Fruit fly (Drosophila melanogaster) whole organism, prepupa: ENCODE data around the gene SCCRO.

Source experiments
- Blimp-1 ChIP-seq: fragments of 200-800 bp; sonication (Bioruptor generic); optimal IDR thresholded peaks from 3 replicates; lab custom pipeline; 2017; ENCODE audit warnings: missing biosample characterization, missing genetic modification characterization, mild to moderate bottlenecking, moderate library complexity, missing genetic modification reagents
- CG10631 ChIP-seq: fragments of 200-800 bp; sonication (Bioruptor generic); optimal IDR thresholded peaks from 2 replicates; lab custom pipeline; 2016; ENCODE audit warnings: missing biosample characterization, missing genetic modification characterization
- CG10669 ChIP-seq: fragments of 200-800 bp; sonication (Bioruptor generic); optimal IDR thresholded peaks from 3 replicates; lab custom pipeline; 2018; ENCODE audit warnings: missing biosample characterization, mild to moderate bottlenecking, missing genetic modification characterization, moderate library complexity
- CG11902 ChIP-seq: fragments of 200-800 bp; sonication (Bioruptor generic); optimal IDR thresholded peaks from 3 replicates; lab custom pipeline; 2016; ENCODE audit warnings: missing biosample characterization, missing genetic modification characterization
- CG15336 ChIP-seq: fragments of 200-800 bp; sonication (Bioruptor generic); IDR thresholded peaks from 2 replicates; pipeline ENCODE4 v1.3.6; 2022; ENCODE audit warnings: missing biosample characterization, missing genetic modification characterization
- CG1621 ChIP-seq: fragments of 200-800 bp; sonication (Bioruptor generic); optimal IDR thresholded peaks from 3 replicates; lab custom pipeline; 2018; ENCODE audit warnings: missing biosample characterization, mild to moderate bottlenecking, missing genetic modification characterization
- CG16779 ChIP-seq: fragments of 200-800 bp; sonication (Bioruptor generic); optimal IDR thresholded peaks from 3 replicates; lab custom pipeline; 2017; ENCODE audit warnings: missing biosample characterization, mild to moderate bottlenecking, missing genetic modification characterization
- CG32006 ChIP-seq: fragments of 200-800 bp; sonication (Bioruptor generic); optimal IDR thresholded peaks from 3 replicates; lab custom pipeline; 2017; ENCODE audit warnings: missing biosample characterization, mild to moderate bottlenecking, missing genetic modification characterization
- CG3919 ChIP-seq: fragments of 200-800 bp; sonication (Bioruptor generic); optimal IDR thresholded peaks from 3 replicates; lab custom pipeline; 2016; ENCODE audit warnings: missing biosample characterization, missing genetic modification characterization
- CG4318 ChIP-seq: fragments of 200-800 bp; sonication (Bioruptor generic); optimal IDR thresholded peaks from 3 replicates; lab custom pipeline; 2017; ENCODE audit warnings: missing biosample characterization, mild to moderate bottlenecking, missing genetic modification characterization
- CG6163 ChIP-seq: fragments of 200-800 bp; sonication (Bioruptor generic); IDR thresholded peaks from 3 replicates; pipeline ENCODE4 v1.3.6; 2022; ENCODE audit warnings: missing biosample characterization, missing genetic modification characterization
- CG6276 ChIP-seq: fragments of 200-800 bp; sonication (Bioruptor generic); optimal IDR thresholded peaks from 2 replicates; lab custom pipeline; 2017; ENCODE audit warnings: missing biosample characterization, mild to moderate bottlenecking, missing genetic modification characterization
- CG6792 ChIP-seq: fragments of 200-800 bp; sonication (Bioruptor generic); optimal IDR thresholded peaks from 3 replicates; lab custom pipeline; 2016; ENCODE audit warnings: missing biosample characterization, missing genetic modification characterization
- CG6808 ChIP-seq: fragments of 200-800 bp; sonication (Bioruptor generic); optimal IDR thresholded peaks from 3 replicates; lab custom pipeline; 2017; ENCODE audit warnings: missing biosample characterization, missing genetic modification characterization, mild to moderate bottlenecking, moderate library complexity, missing genetic modification reagents
- CG7368 ChIP-seq: fragments of 200-800 bp; sonication (Bioruptor generic); optimal IDR thresholded peaks from 3 replicates; lab custom pipeline; 2016; ENCODE audit warnings: missing biosample characterization, missing genetic modification characterization
- CG8119 ChIP-seq: fragments of 200-800 bp; sonication (Bioruptor generic); IDR thresholded peaks from 3 replicates; pipeline ENCODE4 v1.3.6; 2022; ENCODE audit warnings: missing biosample characterization, missing genetic modification characterization
- CG8319 ChIP-seq: fragments of 200-800 bp; sonication (Bioruptor generic); optimal IDR thresholded peaks from 3 replicates; lab custom pipeline; 2016; ENCODE audit warnings: missing biosample characterization, missing genetic modification characterization
- CG8632 ChIP-seq: fragments of 200-800 bp; sonication (Bioruptor generic); optimal IDR thresholded peaks from 3 replicates; lab custom pipeline; 2016; ENCODE audit warnings: missing biosample characterization, missing genetic modification characterization
- CG9139 ChIP-seq: fragments of 200-800 bp; sonication (Bioruptor generic); optimal IDR thresholded peaks from 3 replicates; lab custom pipeline; 2017; ENCODE audit warnings: missing biosample characterization, mild to moderate bottlenecking, missing genetic modification characterization
- Eip75B ChIP-seq: fragments of 200-800 bp; sonication (Bioruptor generic); optimal IDR thresholded peaks from 3 replicates; lab custom pipeline; 2016; ENCODE audit warnings: missing biosample characterization, missing genetic modification characterization
- Eip78C ChIP-seq: fragments of 200-800 bp; sonication (Bioruptor generic); peaks from one replicate; lab custom pipeline; 2016; ENCODE audit warnings: missing biosample characterization, missing genetic modification characterization
- Ets96B ChIP-seq: fragments of 200-800 bp; optimal IDR thresholded peaks from 2 replicates; lab custom pipeline; 2019; ENCODE audit warnings: missing biosample characterization, mild to moderate bottlenecking, missing genetic modification characterization, moderate library complexity
- Gug ChIP-seq: fragments of 200-800 bp; sonication (Bioruptor generic); IDR thresholded peaks from 2 replicates; pipeline ENCODE4 v1.3.6; 2022; ENCODE audit warnings: missing biosample characterization, missing genetic modification characterization
- Hr39 ChIP-seq: fragments of 200-800 bp; sonication (Bioruptor generic); optimal IDR thresholded peaks from 2 replicates; lab custom pipeline; 2016; ENCODE audit warnings: missing biosample characterization, missing genetic modification characterization
- Lpt ChIP-seq: fragments of 200-800 bp; sonication (Bioruptor generic); optimal IDR thresholded peaks from 3 replicates; lab custom pipeline; 2016; ENCODE audit warnings: missing biosample characterization, missing genetic modification characterization
- Met ChIP-seq: fragments of 200-800 bp; sonication (Bioruptor generic); optimal IDR thresholded peaks from 3 replicates; lab custom pipeline; 2016; ENCODE audit warnings: missing biosample characterization, missing genetic modification characterization
- Sox102F ChIP-seq: fragments of 200-800 bp; sonication (Bioruptor generic); optimal IDR thresholded peaks from 2 replicates; lab custom pipeline; 2016; ENCODE audit warnings: missing biosample characterization, mild to moderate bottlenecking, missing genetic modification characterization
- Sox15 ChIP-seq: fragments of 200-800 bp; sonication (Bioruptor generic); optimal IDR thresholded peaks from 3 replicates; lab custom pipeline; 2016; ENCODE audit warnings: missing biosample characterization, missing genetic modification characterization
- acj6 ChIP-seq: fragments of 200-800 bp; sonication (Bioruptor generic); optimal IDR thresholded peaks from 3 replicates; lab custom pipeline; 2016; ENCODE audit warnings: missing biosample characterization, missing genetic modification characterization
- cyc ChIP-seq: fragments of 200-800 bp; sonication (Bioruptor generic); optimal IDR thresholded peaks from 3 replicates; lab custom pipeline; 2016; ENCODE audit warnings: missing biosample characterization, missing genetic modification characterization
- dac ChIP-seq: fragments of 200-800 bp; sonication (Bioruptor generic); optimal IDR thresholded peaks from 2 replicates; lab custom pipeline; 2017; ENCODE audit warnings: missing biosample characterization, mild to moderate bottlenecking, missing genetic modification characterization
- esn ChIP-seq: fragments of 200-800 bp; sonication (Bioruptor generic); optimal IDR thresholded peaks from 2 replicates; lab custom pipeline; 2016; ENCODE audit warnings: missing biosample characterization, mild to moderate bottlenecking, missing genetic modification characterization, moderate library complexity
- fd59A ChIP-seq: fragments of 200-800 bp; sonication (Bioruptor generic); optimal IDR thresholded peaks from 2 replicates; lab custom pipeline; 2017; ENCODE audit warnings: missing biosample characterization, mild to moderate bottlenecking, missing genetic modification characterization, missing genetic modification reagents
- fkh ChIP-seq: fragments of 200-800 bp; sonication (Bioruptor generic); optimal IDR thresholded peaks from 3 replicates; lab custom pipeline; 2017; ENCODE audit warnings: missing biosample characterization, mild to moderate bottlenecking, missing genetic modification characterization, moderate library complexity
- net ChIP-seq: fragments of 200-800 bp; sonication (Bioruptor generic); optimal IDR thresholded peaks from 3 replicates; lab custom pipeline; 2016; ENCODE audit warnings: missing biosample characterization, missing genetic modification characterization
- pdm3 ChIP-seq: fragments of 200-800 bp; sonication (Bioruptor generic); optimal IDR thresholded peaks from 3 replicates; lab custom pipeline; 2016; ENCODE audit warnings: missing biosample characterization, missing genetic modification characterization
- spab ChIP-seq: fragments of 200-800 bp; sonication (Bioruptor generic); optimal IDR thresholded peaks from 2 replicates; lab custom pipeline; 2017; ENCODE audit warnings: missing biosample characterization, mild to moderate bottlenecking, missing genetic modification characterization, missing genetic modification reagents
- ss ChIP-seq, 2 experiments: fragments of 200-800 bp; sonication (Bioruptor generic); optimal IDR thresholded peaks; 2 replicates in 1 of 2; 3 replicates in 1 of 2; lab custom pipeline; 2017 to 2018; ENCODE audit warnings: mild to moderate bottlenecking in 2 of 2, missing biosample characterization in 2 of 2, missing genetic modification characterization in 2 of 2, moderate library complexity in 1 of 2
- svp ChIP-seq: fragments of 200-800 bp; sonication (Bioruptor generic); peaks from one replicate; lab custom pipeline; 2016; ENCODE audit warnings: missing biosample characterization, missing genetic modification characterization
- topi ChIP-seq: fragments of 200-800 bp; sonication (Bioruptor generic); optimal IDR thresholded peaks from 3 replicates; lab custom pipeline; 2016; ENCODE audit warnings: missing biosample characterization, missing genetic modification characterization
- vri ChIP-seq: fragments of 200-800 bp; sonication (Bioruptor generic); optimal IDR thresholded peaks from 3 replicates; lab custom pipeline; 2016; ENCODE audit warnings: missing biosample characterization, mild to moderate bottlenecking, missing genetic modification characterization

The SCCRO gene

DNA sequence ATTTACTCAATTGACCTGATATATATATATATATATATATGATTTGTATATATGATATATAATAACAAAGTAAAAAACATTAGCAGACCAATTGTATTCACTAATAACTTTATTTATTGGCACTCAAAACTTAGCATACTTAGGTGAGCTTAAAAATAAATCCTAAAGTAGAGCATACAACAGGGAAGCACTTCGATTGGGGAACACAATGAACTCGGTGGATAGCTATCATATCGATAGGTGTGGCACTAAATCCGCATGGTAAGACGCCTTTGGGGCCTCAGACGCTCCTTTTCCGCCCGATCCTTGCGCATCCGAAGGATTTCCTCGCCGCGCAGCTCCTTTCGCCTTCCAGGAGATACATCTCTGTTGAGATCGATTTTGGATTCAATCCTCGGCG, 46.8 kb upstream of the SCCRO start:
- TF ChIP-seq Lpt (GFP tag; lab: Kevin White, UChicago) = no peak
- TF ChIP-seq CG9139 (GFP tag; lab: Kevin White, UChicago) = no peak
- TF ChIP-seq Met (GFP tag; lab: Kevin White, UChicago) = no peak
- TF ChIP-seq Ets96B = no peak
- no peak for TF ChIP-seq CG6163 (GFP tag; lab: Robert Waterston, UW)

DNA sequence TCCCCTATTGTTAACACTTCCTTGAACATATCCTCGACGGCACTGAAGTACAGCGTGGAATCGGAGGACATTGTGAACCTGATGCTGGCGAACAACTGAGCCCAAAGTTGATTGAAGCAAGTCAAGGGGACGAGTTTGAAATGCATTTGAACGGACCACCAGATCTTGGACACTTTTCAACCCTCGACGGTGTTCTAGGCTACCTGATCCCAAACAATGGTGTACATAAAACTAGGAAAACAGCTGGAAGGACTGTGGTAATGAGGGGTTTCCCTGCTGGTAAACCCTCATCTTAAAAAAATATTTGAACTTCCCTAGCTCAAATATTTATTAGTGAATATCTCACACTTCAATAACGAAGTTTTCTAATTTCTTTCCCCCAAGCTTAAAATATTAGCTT, 46.3 kb upstream of the SCCRO start, which contains the start of gene CG13454:
Gene CG13454 (minus strand): TSS at position 101 of the 400 bp plus-strand sequence.
- TF ChIP-seq CG11902 (GFP tag; lab: Kevin White, UChicago) (no peak), net (GFP tag; lab: Kevin White, UChicago) (no peak), Blimp-1 (GFP tag; lab: Kevin White, UChicago) (no peak), acj6 (GFP tag; lab: Kevin White, UChicago) (no peak), CG8632 (GFP tag; lab: Kevin White, UChicago) (no peak), Sox15 (GFP tag; lab: Kevin White, UChicago) (no peak), cyc (GFP tag; lab: Kevin White, UChicago) (no peak), CG7368 (GFP tag; lab: Kevin White, UChicago) (no peak), CG32006 (GFP tag; lab: Kevin White, UChicago) (no peak), svp (no peak), pdm3 (GFP tag; lab: Kevin White, UChicago) (no peak), Sox102F (no peak)
- TF ChIP-seq, all 60 proteins: peak for 0

DNA sequence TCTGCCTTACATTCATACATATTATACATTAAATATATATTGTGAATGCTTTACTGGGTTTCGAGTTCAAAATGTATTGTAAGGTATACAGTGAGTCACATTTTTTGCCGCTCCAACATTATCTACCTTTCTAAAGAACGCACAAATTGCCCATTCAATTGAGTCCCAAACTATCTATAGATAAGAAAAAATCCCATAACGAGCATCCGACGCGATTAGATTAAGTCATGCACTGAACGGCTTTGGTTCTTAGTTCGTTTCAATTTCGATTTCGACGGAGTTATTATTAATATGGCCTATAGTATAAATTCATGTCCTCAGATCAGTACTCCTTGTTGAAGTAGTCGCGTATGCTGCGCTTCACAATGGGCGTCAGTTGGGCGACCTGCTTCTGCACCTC, 45.7 kb upstream of the SCCRO start:
- no peak for TF ChIP-seq Lpt (GFP tag; lab: Kevin White, UChicago)
- TF ChIP-seq CG8119 (GFP tag; lab: Robert Waterston, UW) = no peak
- no peak for TF ChIP-seq CG16779 (tag; lab: Kevin White, UChicago)
- no peak for TF ChIP-seq esn (GFP tag; lab: Kevin White, UChicago)
- no peak for TF ChIP-seq topi (GFP tag; lab: Kevin White, UChicago)
- no peak for TF ChIP-seq CG10631
- no peak for TF ChIP-seq CG6808
- TF ChIP-seq CG6276 = no peak
- no peak for TF ChIP-seq CG1621
- TF ChIP-seq dac = no peak
- no peak for TF ChIP-seq spab
- TF ChIP-seq Sox102F = no peak
- no peak for TF ChIP-seq CG8319 (GFP tag; lab: Kevin White, UChicago)
- no peak for TF ChIP-seq CG4318 (GFP tag; lab: Kevin White, UChicago)
- no peak for TF ChIP-seq CG6792 (GFP tag; lab: Kevin White, UChicago)
- TF ChIP-seq Hr39 (GFP tag; lab: Kevin White, UChicago) = no peak
- no peak for TF ChIP-seq Eip78C

DNA sequence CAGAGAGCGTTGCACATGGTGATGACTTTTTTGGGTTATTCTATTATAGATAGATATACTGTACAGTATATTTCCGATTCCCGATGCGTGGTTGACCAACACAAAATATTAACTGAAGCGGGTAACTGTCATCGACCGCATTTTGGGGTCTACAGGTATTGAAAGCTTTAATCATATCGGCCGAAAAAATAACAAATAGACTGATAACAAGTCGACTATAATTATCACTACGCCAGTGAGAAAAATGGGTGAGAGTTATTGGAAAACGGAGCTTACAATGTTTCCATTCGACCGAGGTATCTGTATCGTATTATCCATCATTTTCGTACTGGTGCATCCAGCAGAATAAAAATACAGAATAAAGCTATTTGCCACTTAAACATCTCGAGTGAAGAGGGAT, 44.9 kb upstream of the SCCRO start:
- TF ChIP-seq vri (GFP tag; lab: Kevin White, UChicago) = peak; percentile 38
- TF ChIP-seq Met (GFP tag; lab: Kevin White, UChicago) = no peak
- no peak for TF ChIP-seq CG16779 (tag; lab: Kevin White, UChicago)
- TF ChIP-seq topi (GFP tag; lab: Kevin White, UChicago) = no peak
- TF ChIP-seq CG15336 (GFP tag; lab: Robert Waterston, UW) = no peak

DNA sequence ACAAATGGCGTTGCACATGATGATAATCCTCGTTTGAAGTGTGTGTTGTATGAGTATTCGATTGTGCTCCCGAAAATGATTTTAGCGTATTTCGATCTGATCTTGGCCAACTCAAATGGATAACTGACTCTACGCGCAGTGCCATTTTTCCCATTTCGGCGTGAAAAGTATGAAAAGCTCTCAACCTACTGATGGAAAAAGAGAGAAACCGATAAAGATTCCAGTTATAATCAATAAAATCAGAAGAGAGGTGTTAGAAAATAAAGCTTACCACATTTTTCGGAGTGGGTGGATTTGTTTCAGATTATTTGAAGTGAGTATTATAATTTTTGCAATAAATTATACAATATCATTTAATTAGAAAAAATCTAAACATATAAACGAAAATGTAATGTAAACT, 43.7 kb upstream of the SCCRO start, which contains the start of gene mex1:
Gene mex1 (minus strand): TSS at position 101 of the 400 bp plus-strand sequence.
- no peak for TF ChIP-seq CG3919 (GFP tag; lab: Kevin White, UChicago)
- no peak for TF ChIP-seq fkh (GFP tag; lab: Kevin White, UChicago)
- TF ChIP-seq Gug = no peak
- TF ChIP-seq Eip75B (GFP tag; lab: Kevin White, UChicago) = no peak
- TF ChIP-seq Lpt (GFP tag; lab: Kevin White, UChicago) = no peak
- TF ChIP-seq fd59A (GFP tag; lab: Kevin White, UChicago) = no peak
- TF ChIP-seq CG4318 (GFP tag; lab: Kevin White, UChicago) = no peak
- no peak for TF ChIP-seq Met (GFP tag; lab: Kevin White, UChicago)
- TF ChIP-seq CG9139 (GFP tag; lab: Kevin White, UChicago) = no peak
- TF ChIP-seq CG10669 = no peak
- TF ChIP-seq pdm3 (GFP tag; lab: Kevin White, UChicago) = no peak
- no peak for TF ChIP-seq CG6792 (GFP tag; lab: Kevin White, UChicago)
- TF ChIP-seq ss (GFP tag; optimal IDR thresholded peaks at IDR 0.05; lab: Kevin White, UChicago) = no peak
- TF ChIP-seq CG7368 (GFP tag; lab: Kevin White, UChicago) = no peak
- no peak for TF ChIP-seq spab
